Worm (Caenorhabditis elegans) whole organism, midembryonic: ENCODE measurements around the gene C55B6.7.

Experiments used
- T22C8.4 ChIP-seq: fragments of 200-800 bp; sonication (Bioruptor generic); IDR thresholded peaks from 2 replicates; pipeline ENCODE4 v1.3.6; 2022; ENCODE audit warnings: missing genetic modification characterization, missing compliant biosample characterization
- cog-1 ChIP-seq: sonication (generic microtip); optimal IDR thresholded peaks from 2 replicates; lab custom pipeline; 2016; ENCODE audit warnings: missing genetic modification characterization, missing compliant biosample characterization
- flt-1 ChIP-seq: fragments of 200-800 bp; sonication (Bioruptor generic); IDR thresholded peaks from 2 replicates; pipeline ENCODE4 v1.3.6; 2022; ENCODE audit warnings: missing genetic modification characterization, missing compliant biosample characterization
- klf-2 ChIP-seq: fragments of 200-800 bp; sonication (Bioruptor generic); conservative IDR thresholded peaks from 2 replicates; pipeline ENCODE4 v1.3.6; 2022; ENCODE audit warnings: missing genetic modification reagents, missing genetic modification characterization, missing compliant biosample characterization
- med-1 ChIP-seq: sonication (generic microtip); optimal IDR thresholded peaks from 2 replicates; lab custom pipeline; 2017; ENCODE audit warnings: missing genetic modification characterization, mild to moderate bottlenecking, missing compliant biosample characterization, antibody characterized with exemption, missing genetic modification reagents; ENCODE audit not compliant: insufficient read depth
- ref-1 ChIP-seq: fragments of 200-800 bp; sonication (Bioruptor generic); conservative IDR thresholded peaks from 2 replicates; pipeline ENCODE4 v1.3.6; 2022; ENCODE audit warnings: missing genetic modification reagents, missing genetic modification characterization, missing compliant biosample characterization
- tab-1 ChIP-seq: fragments of 200-800 bp; sonication (Bioruptor generic); IDR thresholded peaks from 2 replicates; pipeline ENCODE4 v1.3.6; 2022; ENCODE audit warnings: missing genetic modification characterization, missing compliant biosample characterization
- ztf-23 ChIP-seq: fragments of 200-800 bp; sonication (Bioruptor generic); IDR thresholded peaks from 2 replicates; pipeline ENCODE4 v1.3.6; 2022; ENCODE audit warnings: missing genetic modification reagents, missing genetic modification characterization, missing compliant biosample characterization
- ztf-29 ChIP-seq: fragments of 200-800 bp; sonication (Bioruptor generic); IDR thresholded peaks from 2 replicates; pipeline ENCODE4 v1.3.6; 2022; ENCODE audit warnings: missing genetic modification reagents, missing genetic modification characterization, missing compliant biosample characterization

The C55B6.7 gene

ce11 chrX:7229357-7229756 lies 37.6 kb upstream of the C55B6.7 start:
- TF ChIP-seq T22C8.4 (GFP tag; lab: Robert Waterston, UW), result no peak
- no peak for TF ChIP-seq flt-1 (GFP tag; lab: Robert Waterston, UW)
- TF ChIP-seq ztf-29 (GFP tag; lab: Robert Waterston, UW), result no peak
- no peak for TF ChIP-seq tab-1 (GFP tag; lab: Robert Waterston, UW)
- TF ChIP-seq med-1, result no peak
- TF ChIP-seq klf-2 (GFP tag; lab: Robert Waterston, UW), result no peak

- TF ChIP-seq flt-1 (GFP tag; lab: Robert Waterston, UW), result no peak
- TF ChIP-seq klf-2 (GFP tag; lab: Robert Waterston, UW), result no peak
- no peak for TF ChIP-seq cog-1 (tag; lab: Kevin White, UChicago)
- no peak for TF ChIP-seq ztf-29 (GFP tag; lab: Robert Waterston, UW)
- TF ChIP-seq tab-1 (GFP tag; lab: Robert Waterston, UW), result no peak
- no peak for TF ChIP-seq T22C8.4 (GFP tag; lab: Robert Waterston, UW)
- TF ChIP-seq ztf-23 (GFP tag; lab: Robert Waterston, UW), result no peak
- no peak for TF ChIP-seq med-1
Measured at ce11 chrX:7225028-7225427, 33.2 kb upstream of the C55B6.7 start.

ce11 chrX:7224510-7224909 lies 32.7 kb upstream of the C55B6.7 start:
- TF ChIP-seq T22C8.4 (GFP tag; lab: Robert Waterston, UW), result no peak
- no peak for TF ChIP-seq ztf-23 (GFP tag; lab: Robert Waterston, UW)
- TF ChIP-seq flt-1 (GFP tag; lab: Robert Waterston, UW), result peak; percentile 56

ce11 chrX:7222383-7222782 lies 30.6 kb upstream of the C55B6.7 start:
- no peak for TF ChIP-seq med-1
- no peak for TF ChIP-seq cog-1 (tag; lab: Kevin White, UChicago)
- 0 out of 2 replicates have a peak, but pooled peaks have one; percentile 11 for TF ChIP-seq T22C8.4 (GFP tag; lab: Robert Waterston, UW)
- TF ChIP-seq ztf-23 (GFP tag; lab: Robert Waterston, UW), result no peak
- no peak; the same call in 1 of the 2 replicates for TF ChIP-seq tab-1 (GFP tag; lab: Robert Waterston, UW)
- TF ChIP-seq ztf-29 (GFP tag; lab: Robert Waterston, UW), result no peak
- TF ChIP-seq flt-1 (GFP tag; lab: Robert Waterston, UW), result no peak
- TF ChIP-seq klf-2 (GFP tag; lab: Robert Waterston, UW), result no peak
- no peak for TF ChIP-seq ref-1

- TF ChIP-seq tab-1 (GFP tag; lab: Robert Waterston, UW), result no peak
- no peak for TF ChIP-seq ref-1
Measured at ce11 chrX:7220209-7220608, 28.4 kb upstream of the C55B6.7 start.

ce11 chrX:7217704-7218479 lies 26.1 kb upstream of the C55B6.7 start, which contains the start of gene syd-9:
TSS of gene syd-9 (plus strand) at chrX:7218097.
- TF ChIP-seq T22C8.4 (GFP tag; lab: Robert Waterston, UW) (no peak), med-1 (no peak), klf-2 (GFP tag; lab: Robert Waterston, UW) (no peak), ref-1 (no peak), cog-1 (tag; lab: Kevin White, UChicago) (no peak), tab-1 (GFP tag; lab: Robert Waterston, UW) (no peak), ztf-23 (GFP tag; lab: Robert Waterston, UW) (no peak), flt-1 (GFP tag; lab: Robert Waterston, UW) (no peak), ztf-29 (GFP tag; lab: Robert Waterston, UW) (no peak)

ce11 chrX:7211405-7211804 lies 19.6 kb upstream of the C55B6.7 start, which contains the start of gene spp-22:
TSS of gene spp-22 (plus strand) at chrX:7211705.
- TF ChIP-seq tab-1 (GFP tag; lab: Robert Waterston, UW) (no peak), ztf-23 (GFP tag; lab: Robert Waterston, UW) (no peak), T22C8.4 (GFP tag; lab: Robert Waterston, UW) (no peak), flt-1 (GFP tag; lab: Robert Waterston, UW) (no peak), ztf-29 (GFP tag; lab: Robert Waterston, UW) (no peak), ref-1 (no peak), klf-2 (GFP tag; lab: Robert Waterston, UW) (no peak), med-1 (no peak), cog-1 (tag; lab: Kevin White, UChicago) (no peak)

- no peak for TF ChIP-seq ztf-23 (GFP tag; lab: Robert Waterston, UW)
Measured at ce11 chrX:7210467-7211107, 18.8 kb upstream of the C55B6.7 start.

ce11 chrX:7209151-7209550 lies 17.4 kb upstream of the C55B6.7 start:
- TF ChIP-seq flt-1 (GFP tag; lab: Robert Waterston, UW), result no peak
- no peak for TF ChIP-seq cog-1 (tag; lab: Kevin White, UChicago)
- no peak for TF ChIP-seq klf-2 (GFP tag; lab: Robert Waterston, UW)
- TF ChIP-seq ztf-29 (GFP tag; lab: Robert Waterston, UW), result no peak
- TF ChIP-seq ref-1, result no peak
- TF ChIP-seq ztf-23 (GFP tag; lab: Robert Waterston, UW), result no peak
- no peak for TF ChIP-seq T22C8.4 (GFP tag; lab: Robert Waterston, UW)
- no peak for TF ChIP-seq tab-1 (GFP tag; lab: Robert Waterston, UW)

- TF ChIP-seq ztf-23 (GFP tag; lab: Robert Waterston, UW) (no peak), ref-1 (no peak), T22C8.4 (GFP tag; lab: Robert Waterston, UW) (no peak), tab-1 (GFP tag; lab: Robert Waterston, UW) (no peak), med-1 (no peak), flt-1 (GFP tag; lab: Robert Waterston, UW) (no peak), ztf-29 (GFP tag; lab: Robert Waterston, UW) (no peak), cog-1 (tag; lab: Kevin White, UChicago) (no peak), klf-2 (GFP tag; lab: Robert Waterston, UW) (no peak)
Measured at ce11 chrX:7206419-7206818, 14.6 kb upstream of the C55B6.7 start, which contains the start of gene ZK867.2. TSS of gene ZK867.2 (plus strand) at chrX:7206719.
